Fruit fly (Drosophila melanogaster) whole organism, embryonic: Measurements from ENCODE around the gene Sfp33A2.

ENCODE experiments used
- Asciz ChIP-seq: fragments of 200-800 bp; sonication (Bioruptor generic); optimal IDR thresholded peaks from 2 replicates; lab custom pipeline; 2017; ENCODE audit warnings: missing biosample characterization, mild to moderate bottlenecking, missing genetic modification characterization, missing genetic modification reagents
- CG11085 ChIP-seq: fragments of 200-800 bp; sonication (Bioruptor generic); IDR thresholded peaks from 2 replicates; pipeline ENCODE4 v1.3.6; 2022; ENCODE audit warnings: missing biosample characterization, missing genetic modification characterization
- CG11696 ChIP-seq: fragments of 200-800 bp; sonication (Bioruptor generic); IDR thresholded peaks from 2 replicates; pipeline ENCODE4 v1.3.6; 2022; ENCODE audit warnings: missing biosample characterization, missing genetic modification characterization
- CG12155 ChIP-seq: fragments of 200-800 bp; sonication (Bioruptor generic); optimal IDR thresholded peaks from 3 replicates; lab custom pipeline; 2016; ENCODE audit warnings: missing biosample characterization, missing genetic modification characterization
- CG15269 ChIP-seq: fragments of 200-800 bp; sonication (Bioruptor generic); optimal IDR thresholded peaks from 2 replicates; lab custom pipeline; 2018; ENCODE audit warnings: missing biosample characterization, mild to moderate bottlenecking, missing genetic modification characterization, moderate library complexity
- CG17829 ChIP-seq: fragments of 200-800 bp; optimal IDR thresholded peaks from 2 replicates; lab custom pipeline; 2019; ENCODE audit warnings: missing biosample characterization, mild to moderate bottlenecking, missing genetic modification characterization, moderate library complexity
- CG2120 ChIP-seq: fragments of 200-800 bp; sonication (Bioruptor generic); optimal IDR thresholded peaks from 3 replicates; lab custom pipeline; 2016; ENCODE audit warnings: missing biosample characterization, missing genetic modification characterization
- CG2202 ChIP-seq: fragments of 200-800 bp; sonication (Bioruptor generic); optimal IDR thresholded peaks from 2 replicates; lab custom pipeline; 2018; ENCODE audit warnings: missing biosample characterization, mild to moderate bottlenecking, missing genetic modification characterization
- CG3726 ChIP-seq: fragments of 200-800 bp; sonication (Bioruptor generic); IDR thresholded peaks from 3 replicates; pipeline ENCODE4, ENCODE4 v1.3.6; 2022; ENCODE audit warnings: missing biosample characterization, missing genetic modification characterization
- CG6272 ChIP-seq: fragments of 200-800 bp; sonication (Bioruptor generic); IDR thresholded peaks from 2 replicates; pipeline ENCODE4 v1.3.6; 2022; ENCODE audit warnings: missing biosample characterization, missing genetic modification characterization
- CHES-1-like ChIP-seq: fragments of 200-800 bp; sonication (Bioruptor generic); optimal IDR thresholded peaks from 2 replicates; lab custom pipeline; 2016; ENCODE audit warnings: missing biosample characterization, missing genetic modification characterization
- Dip2 ChIP-seq: fragments of 200-800 bp; sonication (Bioruptor generic); IDR thresholded peaks from 2 replicates; pipeline ENCODE4 v1.3.6; 2022; ENCODE audit warnings: missing biosample characterization, missing genetic modification characterization
- Ets65A ChIP-seq: fragments of 200-800 bp; sonication (Bioruptor generic); peaks from one replicate; lab custom pipeline; 2016; ENCODE audit warnings: missing biosample characterization, missing genetic modification characterization
- Fer3 ChIP-seq: fragments of 200-800 bp; sonication (Bioruptor generic); optimal IDR thresholded peaks from 2 replicates; lab custom pipeline; 2018; ENCODE audit warnings: missing biosample characterization, mild to moderate bottlenecking, missing genetic modification characterization, moderate library complexity
- Gug ChIP-seq: fragments of 200-800 bp; sonication (Bioruptor generic); IDR thresholded peaks from 4 replicates; pipeline ENCODE4 v1.3.6; 2022; ENCODE audit warnings: missing biosample characterization, missing genetic modification characterization
- H15 ChIP-seq: fragments of 200-800 bp; sonication (Bioruptor generic); IDR thresholded peaks from 3 replicates; pipeline ENCODE4 v1.3.6; 2022; ENCODE audit warnings: missing biosample characterization, missing genetic modification characterization
- HmgZ ChIP-seq: fragments of 200-800 bp; sonication (Bioruptor generic); optimal IDR thresholded peaks from 2 replicates; lab custom pipeline; 2018; ENCODE audit warnings: missing biosample characterization, mild to moderate bottlenecking, missing genetic modification characterization
- Hmx ChIP-seq: fragments of 200-800 bp; sonication (Bioruptor generic); optimal IDR thresholded peaks from 2 replicates; lab custom pipeline; 2016; ENCODE audit warnings: missing biosample characterization, missing genetic modification characterization
- MESR4 ChIP-seq: fragments of 200-800 bp; sonication (Bioruptor generic); optimal IDR thresholded peaks from 2 replicates; lab custom pipeline; 2018; ENCODE audit warnings: missing biosample characterization, mild to moderate bottlenecking, missing genetic modification characterization, moderate library complexity
- Pdp1 ChIP-seq, 2 experiments: fragments of 200-800 bp; sonication (Bioruptor generic); optimal IDR thresholded peaks; 3 replicates each; lab custom pipeline; 2016; ENCODE audit warnings: missing biosample characterization in 2 of 2, missing genetic modification characterization in 2 of 2, mild to moderate bottlenecking in 1 of 2, moderate library complexity in 1 of 2
- Ravus ChIP-seq: fragments of 200-800 bp; sonication (Bioruptor generic); IDR thresholded peaks from 2 replicates; pipeline ENCODE4 v1.3.6; 2022; ENCODE audit warnings: missing biosample characterization, missing genetic modification characterization
- Stat92E ChIP-seq, 3 experiments: fragments of >200 bp in 2 of 3; fragments of 200-800 bp in 1 of 3; sonication (Bioruptor generic) in 1 of 3; optimal IDR thresholded peaks; 2 replicates each; lab custom pipeline; 2017 to 2019; ENCODE audit warnings: missing biosample characterization in 3 of 3, missing genetic modification characterization in 3 of 3, mild to moderate bottlenecking in 1 of 3, moderate library complexity in 1 of 3
- ase ChIP-seq: fragments of 200-800 bp; sonication (Bioruptor generic); IDR thresholded peaks from 3 replicates; pipeline ENCODE4 v1.3.6; 2022; ENCODE audit warnings: missing biosample characterization, missing genetic modification characterization
- dpn ChIP-seq, 2 experiments: fragments of 200-800 bp; sonication (Bioruptor generic); optimal IDR thresholded peaks; 3 replicates each; lab custom pipeline; 2016; ENCODE audit warnings: missing biosample characterization in 2 of 2, missing genetic modification characterization in 2 of 2
- en ChIP-seq: fragments of 200-800 bp; sonication (Bioruptor generic); optimal IDR thresholded peaks from 2 replicates; lab custom pipeline; 2016; ENCODE audit warnings: missing biosample characterization, missing genetic modification characterization
- fru ChIP-seq: fragments of >200 bp; optimal IDR thresholded peaks from 2 replicates; lab custom pipeline; 2017
- gce ChIP-seq: fragments of 200-800 bp; sonication (Bioruptor generic); IDR thresholded peaks from 3 replicates; pipeline ENCODE4 v1.3.6; 2022; ENCODE audit warnings: missing biosample characterization, missing genetic modification characterization
- gcm2 ChIP-seq: fragments of 200-800 bp; sonication (Bioruptor generic); optimal IDR thresholded peaks from 2 replicates; lab custom pipeline; 2016; ENCODE audit warnings: missing biosample characterization, missing genetic modification characterization
- gem ChIP-seq: fragments of 200-800 bp; sonication (Bioruptor generic); optimal IDR thresholded peaks from 2 replicates; lab custom pipeline; 2019; ENCODE audit warnings: missing biosample characterization, mild to moderate bottlenecking, missing genetic modification characterization, moderate library complexity
- odd ChIP-seq: fragments of 200-800 bp; sonication (Bioruptor generic); optimal IDR thresholded peaks from 2 replicates; lab custom pipeline; 2017; ENCODE audit warnings: missing biosample characterization, mild to moderate bottlenecking, missing genetic modification characterization
- pan ChIP-seq, 4 experiments: fragments of >200 bp in 3 of 4; fragments of 200-800 bp in 1 of 4; sonication (Bioruptor generic) in 1 of 4; optimal IDR thresholded peaks in 3 of 4; IDR thresholded peaks in 1 of 4; 2 replicates each; pipeline versions ENCODE4 v1.3.6 to Lab custom; 2017 to 2022; ENCODE audit warnings: missing biosample characterization in 2 of 4, missing genetic modification characterization in 2 of 4, mixed read lengths in 1 of 4
- repo ChIP-seq: fragments of 200-800 bp; sonication (Bioruptor generic); optimal IDR thresholded peaks from 2 replicates; lab custom pipeline; 2016; ENCODE audit warnings: missing biosample characterization, missing genetic modification characterization
- slou ChIP-seq: fragments of 200-800 bp; sonication (Bioruptor generic); optimal IDR thresholded peaks from 3 replicates; lab custom pipeline; 2016; ENCODE audit warnings: missing biosample characterization, missing genetic modification characterization
- stwl ChIP-seq: fragments of 200-800 bp; sonication (Bioruptor generic); optimal IDR thresholded peaks from 3 replicates; lab custom pipeline; 2018; ENCODE audit warnings: missing biosample characterization, mild to moderate bottlenecking, missing genetic modification characterization, moderate library complexity
- vnd ChIP-seq: fragments of 200-800 bp; sonication (Bioruptor generic); IDR thresholded peaks from 3 replicates; pipeline ENCODE4 v1.3.6; 2022; ENCODE audit warnings: missing biosample characterization, missing genetic modification characterization; ENCODE audit not compliant: partially characterized antibody

The Sfp33A2 gene

dm6 chr2L:11836943-11837342 is 570 bp upstream of the Sfp33A2 start, which contains the start of gene Sfp33A4:
Sfp33A4 (plus strand) TSS chr2L:11837243.
- TF ChIP-seq Ets65A (GFP tag; lab: Kevin White, UChicago) (peak; percentile 4), CHES-1-like (GFP tag; lab: Kevin White, UChicago) (no peak), CG17829 (tag; lab: Kevin White, UChicago) (no peak), Hmx (GFP tag; lab: Kevin White, UChicago) (no peak)

DNA sequence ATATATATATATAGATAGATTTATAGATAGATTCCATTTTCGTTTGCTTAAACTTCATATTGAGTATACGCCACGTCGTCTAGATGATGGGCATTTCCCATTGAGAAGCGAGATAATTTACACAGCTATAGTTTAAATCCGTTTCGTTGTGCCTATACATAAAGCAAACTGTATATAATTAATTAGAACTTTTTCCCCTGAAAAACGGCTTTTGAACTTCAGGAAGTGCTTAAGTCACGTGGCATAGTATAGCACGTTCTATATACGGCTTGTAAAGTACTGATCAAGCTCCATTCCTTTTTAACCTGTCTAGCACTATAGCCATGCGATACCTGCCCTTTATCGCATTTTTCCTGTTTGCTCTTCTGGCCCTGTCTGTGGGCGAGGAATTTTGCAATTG is 2.1 kb downstream of the Sfp33A2 start, which contains the start of gene Sfp33A3:
Gene Sfp33A3 (plus strand): TSS at position 301 of the 400 bp plus-strand sequence.
- TF ChIP-seq fru (no peak), Dip2 (GFP tag; lab: Robert Waterston, UW) (no peak), CG11696 (no peak), CG2202 (no peak), MESR4 (no peak), Fer3 (no peak), HmgZ (tag; lab: Kevin White, UChicago) (no peak), Pdp1 (GFP tag; optimal IDR thresholded peaks at IDR 0.05; lab: Kevin White, UChicago) (no peak), Gug (GFP tag; lab: Robert Waterston, UW) (no peak), en (GFP tag; lab: Kevin White, UChicago) (no peak), CG3726 (GFP tag; lab: Robert Waterston, UW) (no peak), dpn (GFP tag; optimal IDR thresholded peaks at IDR 0.05; lab: Kevin White, UChicago) (no peak), H15 (GFP tag; lab: Robert Waterston, UW) (no peak), gcm2 (GFP tag; lab: Kevin White, UChicago) (no peak), Asciz (GFP tag; lab: Kevin White, UChicago) (no peak), CG15269 (tag; lab: Kevin White, UChicago) (no peak), CG6272 (no peak), vnd (no peak), pan (optimal IDR thresholded peaks at IDR 0.05; lab: Kevin White, UChicago) (no peak), pan (GFP tag; optimal IDR thresholded peaks at IDR 0.05 in 1 of 2, IDR thresholded peaks at IDR 0.05 in 1 of 2) (no peak)

dm6 chr2L:11840391-11840790 is 2.9 kb downstream of the Sfp33A2 start, which contains the start of gene CG31704:
CG31704 (plus strand) TSS chr2L:11840691.
- TF ChIP-seq gce (no peak), ase (GFP tag; lab: Robert Waterston, UW) (0 out of 3 replicates have a peak, but pooled peaks have one; percentile 26), CG12155 (no peak)

dm6 chr2L:11841538-11841937 is 4.0 kb downstream of the Sfp33A2 start:
- TF ChIP-seq CG11085 (GFP tag; lab: Robert Waterston, UW) (0 out of 2 replicates have a peak, but pooled peaks have one; percentile 33), Ravus (GFP tag; lab: Robert Waterston, UW) (no peak), gem (tag; lab: Kevin White, UChicago) (peak; percentile 0), CG2120 (peak; percentile 13), stwl (no peak), repo (no peak), odd (GFP tag; lab: Kevin White, UChicago) (no peak), Stat92E (GFP tag; optimal IDR thresholded peaks at IDR 0.05; lab: Kevin White, UChicago) (no peak), slou (GFP tag; lab: Kevin White, UChicago) (no peak)
